Worm (Caenorhabditis elegans) whole organism, L3 larva: Measurements from ENCODE around the gene Y105C5B.20.

Experiments
- ZK546.5 ChIP-seq: sonication (generic microtip); optimal IDR thresholded peaks from 2 replicates; lab custom pipeline; 2017; ENCODE audit warnings: missing biosample characterization, missing genetic modification characterization
- aly-2 ChIP-seq: fragments of 150-350 bp; optimal IDR thresholded peaks from 2 replicates; lab custom pipeline; 2014; ENCODE audit warnings: missing biosample characterization, missing genetic modification characterization
- ama-1 ChIP-seq: fragments of 150-350 bp; optimal IDR thresholded peaks from 2 replicates; lab custom pipeline; 2018
- ceh-28 ChIP-seq: fragments of 150-350 bp; optimal IDR thresholded peaks from 2 replicates; lab custom pipeline; 2014; ENCODE audit warnings: missing biosample characterization, missing genetic modification reagents, missing genetic modification characterization
- egl-27 ChIP-seq: sonication (generic microtip); optimal IDR thresholded peaks from 4 replicates; lab custom pipeline; 2017; ENCODE audit warnings: missing biosample characterization, missing genetic modification reagents, missing genetic modification characterization
- egl-5 ChIP-seq: fragments of 150-350 bp; optimal IDR thresholded peaks from 2 replicates; lab custom pipeline; 2017; ENCODE audit warnings: missing biosample characterization, missing genetic modification reagents, missing genetic modification characterization, inconsistent platforms
- elt-1 ChIP-seq: fragments of 150-350 bp; optimal IDR thresholded peaks from 2 replicates; lab custom pipeline; 2014; ENCODE audit warnings: missing biosample characterization, missing genetic modification characterization
- elt-2 ChIP-seq: sonication (generic microtip); optimal IDR thresholded peaks from 2 replicates; lab custom pipeline; 2016; ENCODE audit warnings: missing genetic modification reagents, mild to moderate bottlenecking, missing genetic modification characterization, missing compliant biosample characterization
- elt-3 ChIP-seq, 3 experiments: fragments of 150-350 bp in 1 of 3; sonication (generic microtip) in 2 of 3; optimal IDR thresholded peaks; 2 replicates in 2 of 3; 4 replicates in 1 of 3; lab custom pipeline; 2014 to 2017; ENCODE audit warnings: missing biosample characterization in 3 of 3, missing genetic modification characterization in 3 of 3
- fkh-2 ChIP-seq: fragments of 150-350 bp; optimal IDR thresholded peaks from 2 replicates; lab custom pipeline; 2014; ENCODE audit warnings: missing biosample characterization, missing genetic modification reagents, missing genetic modification characterization
- hmg-11 ChIP-seq: sonication (generic microtip); optimal IDR thresholded peaks from 2 replicates; lab custom pipeline; 2016; ENCODE audit warnings: missing genetic modification characterization, missing compliant biosample characterization
- lin-15B ChIP-seq: fragments of 150-350 bp; optimal IDR thresholded peaks from 2 replicates; lab custom pipeline; 2014; ENCODE audit warnings: missing biosample characterization, missing genetic modification characterization
- lin-39 ChIP-seq: fragments of 150-350 bp; optimal IDR thresholded peaks from 2 replicates; lab custom pipeline; 2018; ENCODE audit warnings: missing biosample characterization, missing genetic modification reagents, missing genetic modification characterization
- mdl-1 ChIP-seq: fragments of 150-350 bp; optimal IDR thresholded peaks from 2 replicates; lab custom pipeline; 2014; ENCODE audit warnings: missing biosample characterization, missing genetic modification characterization
- mml-1 ChIP-seq: fragments of 150-350 bp; sonication (generic microtip); optimal IDR thresholded peaks from 3 replicates; lab custom pipeline; 2014; ENCODE audit warnings: missing biosample characterization, missing genetic modification characterization
- nfya-1 ChIP-seq: sonication (generic microtip); optimal IDR thresholded peaks from 2 replicates; lab custom pipeline; 2017; ENCODE audit warnings: missing genetic modification characterization, mild to moderate bottlenecking, missing compliant biosample characterization, antibody characterized with exemption, moderate library complexity; ENCODE audit not compliant: insufficient read depth
- nhr-23 ChIP-seq: fragments of 150-350 bp; optimal IDR thresholded peaks from 2 replicates; lab custom pipeline; 2014; ENCODE audit warnings: missing biosample characterization, missing genetic modification reagents, missing genetic modification characterization
- nhr-237 ChIP-seq: fragments of 150-350 bp; optimal IDR thresholded peaks from 2 replicates; lab custom pipeline; 2014; ENCODE audit warnings: missing biosample characterization, missing genetic modification characterization
- nhr-28 ChIP-seq: fragments of 150-350 bp; optimal IDR thresholded peaks from 2 replicates; lab custom pipeline; 2014; ENCODE audit warnings: missing biosample characterization, missing genetic modification characterization
- nhr-43 ChIP-seq: sonication (generic microtip); optimal IDR thresholded peaks from 2 replicates; lab custom pipeline; 2016; ENCODE audit warnings: mild to moderate bottlenecking, missing genetic modification characterization, missing compliant biosample characterization; ENCODE audit not compliant: poor library complexity, severe bottlenecking
- nhr-76 ChIP-seq: fragments of 150-350 bp; sonication (generic microtip); optimal IDR thresholded peaks from 5 replicates; lab custom pipeline; 2014; ENCODE audit warnings: missing biosample characterization, missing genetic modification characterization
- nhr-77 ChIP-seq: fragments of 150-350 bp; optimal IDR thresholded peaks from 2 replicates; lab custom pipeline; 2014; ENCODE audit warnings: missing biosample characterization, missing genetic modification characterization
- pha-4 ChIP-seq: fragments of 150-350 bp; optimal IDR thresholded peaks from 2 replicates; lab custom pipeline; 2014; ENCODE audit warnings: missing biosample characterization, missing genetic modification reagents, missing genetic modification characterization
- pqm-1 ChIP-seq: fragments of 150-350 bp; optimal IDR thresholded peaks from 2 replicates; lab custom pipeline; 2017; ENCODE audit warnings: missing biosample characterization, missing genetic modification characterization, inconsistent platforms
- sea-2 ChIP-seq: fragments of 150-350 bp; sonication (generic microtip); optimal IDR thresholded peaks from 4 replicates; lab custom pipeline; 2014; ENCODE audit warnings: missing biosample characterization, missing genetic modification reagents, missing genetic modification characterization
- skn-1 ChIP-seq: fragments of 150-350 bp; optimal IDR thresholded peaks from 2 replicates; lab custom pipeline; 2014; ENCODE audit warnings: missing biosample characterization, missing genetic modification characterization
- snpc-4 ChIP-seq: fragments of 150-350 bp; optimal IDR thresholded peaks from 2 replicates; lab custom pipeline; 2014; ENCODE audit warnings: missing biosample characterization, missing genetic modification characterization
- tbx-2 ChIP-seq: sonication (generic microtip); optimal IDR thresholded peaks from 2 replicates; lab custom pipeline; 2016; ENCODE audit warnings: mild to moderate bottlenecking, missing genetic modification characterization, missing compliant biosample characterization
- ztf-11 ChIP-seq: fragments of 150-350 bp; optimal IDR thresholded peaks from 2 replicates; lab custom pipeline; 2014; ENCODE audit warnings: missing biosample characterization, missing genetic modification characterization
- ztf-4 ChIP-seq: fragments of 150-350 bp; optimal IDR thresholded peaks from 2 replicates; lab custom pipeline; 2014; ENCODE audit warnings: missing biosample characterization, missing genetic modification characterization

Y105C5B.20 gene

ce11 chrIV:16015729-16016128 lies 21.3 kb upstream of the Y105C5B.20 start:
- TF ChIP-seq nhr-23 = peak; percentile 24
- no peak for TF ChIP-seq egl-27 (tag; lab: Kevin White, UChicago)
- peak in 1 of 3 experiments; percentile 70 for TF ChIP-seq elt-3 (tag; optimal IDR thresholded peaks at IDR 0.05; lab: Kevin White, UChicago)

ce11 chrIV:16006267-16006666 lies 11.9 kb upstream of the Y105C5B.20 start:
- no peak for TF ChIP-seq ama-1 (lab: Kevin White, UChicago)

ce11 chrIV:16005472-16005871 lies 11.1 kb upstream of the Y105C5B.20 start:
- no peak for TF ChIP-seq ZK546.5 (tag; lab: Kevin White, UChicago)
- no peak for TF ChIP-seq lin-39 (tag; lab: Kevin White, UChicago)
- TF ChIP-seq hmg-11 (tag; lab: Kevin White, UChicago) = no peak
- no peak for TF ChIP-seq ceh-28 (tag; lab: Kevin White, UChicago)
- TF ChIP-seq lin-15B = no peak
- no peak for TF ChIP-seq tbx-2 (tag; lab: Kevin White, UChicago)
- no peak for TF ChIP-seq nhr-76 (tag; lab: Kevin White, UChicago)
- no peak for TF ChIP-seq egl-27 (tag; lab: Kevin White, UChicago)
- TF ChIP-seq, all 47 proteins: peak for 0

- TF ChIP-seq mdl-1 (tag; lab: Kevin White, UChicago) = no peak
- no peak for TF ChIP-seq aly-2 (tag; lab: Kevin White, UChicago)
- TF ChIP-seq ztf-4 (tag; lab: Kevin White, UChicago) = no peak
- TF ChIP-seq egl-5 (tag; lab: Kevin White, UChicago) = no peak
- TF ChIP-seq skn-1 (tag; lab: Kevin White, UChicago) = no peak
- no peak for TF ChIP-seq fkh-2 (tag; lab: Kevin White, UChicago)
- TF ChIP-seq nhr-237 (tag; lab: Kevin White, UChicago) = no peak
- TF ChIP-seq lin-39 (tag; lab: Kevin White, UChicago) = no peak
- TF ChIP-seq, all 47 proteins: peak for 0
Observed at ce11 chrIV:16001058-16001457, 6.7 kb upstream of the Y105C5B.20 start.

ce11 chrIV:15999692-16000091 lies 5.3 kb upstream of the Y105C5B.20 start:
- TF ChIP-seq ztf-4 (tag; lab: Kevin White, UChicago) = no peak
- TF ChIP-seq skn-1 (tag; lab: Kevin White, UChicago) = no peak
- no peak for TF ChIP-seq fkh-2 (tag; lab: Kevin White, UChicago)
- no peak for TF ChIP-seq hmg-11 (tag; lab: Kevin White, UChicago)
- no peak for TF ChIP-seq nhr-43 (tag; lab: Kevin White, UChicago)
- TF ChIP-seq elt-1 (tag; lab: Kevin White, UChicago) = no peak
- no peak for TF ChIP-seq nhr-237 (tag; lab: Kevin White, UChicago)
- no peak for TF ChIP-seq pqm-1 (tag; lab: Kevin White, UChicago)
- TF ChIP-seq ama-1 (lab: Kevin White, UChicago) = no peak
- no peak for TF ChIP-seq ztf-11 (tag; lab: Kevin White, UChicago)

ce11 chrIV:15997906-15998305 lies 3.5 kb upstream of the Y105C5B.20 start:
- no peak for TF ChIP-seq ZK546.5 (tag; lab: Kevin White, UChicago)
- TF ChIP-seq ceh-28 (tag; lab: Kevin White, UChicago) = peak; percentile 32
- no peak for TF ChIP-seq nhr-23
- no peak for TF ChIP-seq fkh-2 (tag; lab: Kevin White, UChicago)
- TF ChIP-seq tbx-2 (tag; lab: Kevin White, UChicago) = no peak
- TF ChIP-seq, all 47 proteins: peak for 1

- no peak for TF ChIP-seq nhr-77 (tag; lab: Kevin White, UChicago)
- TF ChIP-seq sea-2 (GFP tag; lab: Kevin White, UChicago) = no peak
Observed at ce11 chrIV:15991416-15991815, 3.0 kb downstream of the Y105C5B.20 start.

ce11 chrIV:15983920-15984631 lies 10.3 kb downstream of the Y105C5B.20 start, which contains the start of gene Y105C5B.19:
Gene Y105C5B.19 (minus strand): TSS chrIV:15983970.
- TF ChIP-seq nfya-1 (tag; lab: Kevin White, UChicago) = peak; percentile 62
- TF ChIP-seq nhr-28 (tag; lab: Kevin White, UChicago) = no peak
- TF ChIP-seq ceh-28 (tag; lab: Kevin White, UChicago) = peak; percentile 52
- no peak for TF ChIP-seq ZK546.5 (tag; lab: Kevin White, UChicago)
- peak; percentile 46 for TF ChIP-seq elt-2
- peak; percentile 15 for TF ChIP-seq pqm-1 (tag; lab: Kevin White, UChicago)
- TF ChIP-seq elt-3 (tag; optimal IDR thresholded peaks at IDR 0.05; lab: Kevin White, UChicago) = no peak
- TF ChIP-seq fkh-2 (tag; lab: Kevin White, UChicago) = no peak
- TF ChIP-seq lin-39 (tag; lab: Kevin White, UChicago) = peak; percentile 46
- TF ChIP-seq pha-4 (tag; lab: Kevin White, UChicago) = peak; percentile 74
- no peak for TF ChIP-seq mml-1
- TF ChIP-seq snpc-4 (tag; lab: Kevin White, UChicago) = peak; percentile 35
- TF ChIP-seq lin-15B = peak; percentile 1
- TF ChIP-seq hmg-11 (tag; lab: Kevin White, UChicago) = peak; percentile 86
